Worm (Caenorhabditis elegans) whole organism, L1 larva: Measurements from ENCODE around the gene Y17D7C.6.

ENCODE experiments used
- ceh-63 ChIP-seq: fragments of 200-800 bp; sonication (Bioruptor generic); optimal IDR thresholded peaks from 2 replicates; lab custom pipeline; 2018; ENCODE audit warnings: mild to moderate bottlenecking, missing genetic modification characterization, missing compliant biosample characterization
- ceh-90 ChIP-seq: sonication (generic microtip); optimal IDR thresholded peaks from 2 replicates; lab custom pipeline; 2016; ENCODE audit warnings: missing genetic modification characterization, missing compliant biosample characterization
- elt-2 ChIP-seq: sonication (generic microtip); optimal IDR thresholded peaks from 2 replicates; lab custom pipeline; 2016; ENCODE audit warnings: missing genetic modification characterization, mild to moderate bottlenecking, inconsistent platforms, missing compliant biosample characterization, missing genetic modification reagents
- fkh-10 ChIP-seq: sonication (generic microtip); optimal IDR thresholded peaks from 2 replicates; lab custom pipeline; 2017; ENCODE audit warnings: missing biosample characterization, missing genetic modification reagents, missing genetic modification characterization
- grh-1 ChIP-seq: fragments of 200-800 bp; sonication (Bioruptor generic); IDR thresholded peaks from 2 replicates; pipeline ENCODE4 v1.3.6; 2022; ENCODE audit warnings: missing genetic modification reagents, missing genetic modification characterization, missing compliant biosample characterization
- lin-13 ChIP-seq: fragments of 150-350 bp; optimal IDR thresholded peaks from 2 replicates; lab custom pipeline; 2014; ENCODE audit warnings: missing biosample characterization, missing genetic modification reagents, missing genetic modification characterization
- lsy-2 ChIP-seq, 2 experiments: fragments of 150-350 bp; optimal IDR thresholded peaks; 2 replicates each; lab custom pipeline; 2014; ENCODE audit warnings: missing biosample characterization in 2 of 2, missing genetic modification characterization in 2 of 2
- nhr-76 ChIP-seq: sonication (generic microtip); optimal IDR thresholded peaks from 2 replicates; lab custom pipeline; 2017; ENCODE audit warnings: missing biosample characterization, missing genetic modification characterization
- snpc-4 ChIP-seq: fragments of 150-350 bp; optimal IDR thresholded peaks from 2 replicates; lab custom pipeline; 2014; ENCODE audit warnings: missing biosample characterization, missing genetic modification characterization
- sptf-1 ChIP-seq: fragments of 150-350 bp; optimal IDR thresholded peaks from 2 replicates; lab custom pipeline; 2014; ENCODE audit warnings: missing biosample characterization, missing genetic modification characterization
- unc-62 ChIP-seq: fragments of 150-350 bp; optimal IDR thresholded peaks from 2 replicates; lab custom pipeline; 2014; ENCODE audit warnings: missing biosample characterization, missing genetic modification reagents, missing genetic modification characterization
- ztf-11 ChIP-seq, 2 experiments: sonication (generic microtip); optimal IDR thresholded peaks; 2 replicates each; lab custom pipeline; 2016 to 2017; ENCODE audit warnings: missing genetic modification characterization in 2 of 2, missing biosample characterization in 1 of 2, missing compliant biosample characterization in 1 of 2

DNA sequence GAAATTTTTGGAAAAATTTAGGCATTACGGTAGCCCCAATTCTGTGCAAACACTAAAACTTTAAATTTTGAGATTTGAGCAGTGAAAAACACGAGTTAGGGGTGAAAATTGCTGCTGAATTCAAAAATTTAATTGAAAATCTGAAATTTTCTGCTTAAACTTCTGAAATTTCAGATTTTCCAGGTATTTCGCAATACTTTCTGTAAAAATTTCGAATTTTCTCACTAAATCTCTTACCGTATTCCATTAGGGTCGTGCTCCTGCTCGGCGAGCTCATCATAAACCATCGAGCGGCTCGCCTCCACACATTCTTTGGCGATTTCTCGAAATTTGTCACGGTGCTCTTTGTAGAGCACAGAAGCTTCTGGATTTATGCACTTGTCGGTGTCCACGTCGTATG lies 22.2 kb upstream of the Y17D7C.6 start:
- no peak for TF ChIP-seq snpc-4
- TF ChIP-seq ztf-11 (tag; optimal IDR thresholded peaks at IDR 0.05; lab: Kevin White, UChicago), result no peak
- TF ChIP-seq lin-13 (GFP tag; lab: Kevin White, UChicago), result no peak
- TF ChIP-seq fkh-10, result no peak
- no peak for TF ChIP-seq lsy-2 (tag; optimal IDR thresholded peaks at IDR 0.05; lab: Kevin White, UChicago)
- no peak for TF ChIP-seq nhr-76 (tag; lab: Kevin White, UChicago)
- TF ChIP-seq elt-2 (tag; lab: Kevin White, UChicago), result no peak
- no peak for TF ChIP-seq ceh-90 (tag; lab: Kevin White, UChicago)
- TF ChIP-seq grh-1 (GFP tag; lab: Robert Waterston, UW), result no peak
- TF ChIP-seq sptf-1 (tag; lab: Kevin White, UChicago), result no peak
- TF ChIP-seq unc-62 (GFP tag; lab: Kevin White, UChicago), result no peak
- no peak for TF ChIP-seq ceh-63 (GFP tag; lab: Kevin White, UChicago)
